Worm (Caenorhabditis elegans): ENCODE data around the gene T07A5.7.

DNA sequence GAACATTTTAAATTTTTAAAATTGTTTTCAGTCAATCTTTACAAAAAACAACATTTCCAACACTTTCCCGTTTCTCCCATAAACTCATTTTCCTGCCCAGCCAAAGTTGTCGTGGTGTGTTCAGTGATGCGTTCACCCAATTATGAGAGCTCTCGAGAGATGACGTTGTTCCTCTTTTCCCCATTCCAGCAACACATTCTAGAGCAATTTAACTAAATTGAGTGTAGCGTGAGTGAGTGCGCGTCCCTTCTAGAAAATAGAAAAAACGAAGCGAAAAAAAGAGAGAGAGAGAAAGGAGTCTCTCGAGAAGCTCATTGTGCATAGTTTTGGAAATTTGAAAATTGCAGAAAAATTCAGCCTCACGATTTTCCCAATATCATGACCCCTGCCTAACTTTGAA, 47.8 kb upstream of the T07A5.7 start:
- TF ChIP-seq ceh-16 (tag; optimal IDR thresholded peaks at IDR 0.05) (no peak), lin-13 (GFP tag; optimal IDR thresholded peaks at IDR 0.05) (no peak), blmp-1 (tag; optimal IDR thresholded peaks at IDR 0.05; ENCODE audit: insufficient read depth) (no peak), lsy-2 (tag; optimal IDR thresholded peaks at IDR 0.05) (no peak)

Measured in whole organism, L2 larva.